Worm (Caenorhabditis elegans): Measurements from ENCODE around the gene F23F12.13.

The F23F12.13 gene

DNA sequence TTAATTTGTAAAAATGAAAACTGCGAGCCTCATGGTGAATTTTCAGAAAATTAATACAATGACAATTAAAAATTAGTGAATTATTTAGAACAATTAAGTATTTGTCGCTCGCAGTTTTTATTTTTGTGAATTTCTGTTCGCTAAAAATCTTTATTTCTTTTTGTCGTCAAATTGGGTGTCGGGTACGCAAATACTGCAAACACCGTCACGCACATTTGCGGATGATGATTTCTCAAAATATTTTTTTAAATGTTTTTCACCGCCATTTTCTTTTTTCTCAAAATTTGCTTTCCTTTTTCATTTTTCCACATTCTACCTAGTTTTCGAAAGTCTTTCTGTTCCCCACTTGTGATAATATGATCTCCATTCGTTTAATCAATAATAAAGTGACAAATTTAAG lies 6.6 kb upstream of the F23F12.13 start:
- no peak for TF ChIP-seq mab-5 (tag; optimal IDR thresholded peaks at IDR 0.05)
- TF ChIP-seq nhr-12 (tag; optimal IDR thresholded peaks at IDR 0.05), result no peak
- TF ChIP-seq hlh-1 (tag; optimal IDR thresholded peaks at IDR 0.05), result no peak
- no peak for TF ChIP-seq flh-1 (GFP tag; optimal IDR thresholded peaks at IDR 0.05)
- no peak for TF ChIP-seq ceh-83 (GFP tag; optimal IDR thresholded peaks at IDR 0.05)
- TF ChIP-seq sptf-1 (tag; optimal IDR thresholded peaks at IDR 0.05), result no peak
- TF ChIP-seq drap-1 (GFP tag; optimal IDR thresholded peaks at IDR 0.05), result no peak
- TF ChIP-seq zip-8 (tag; optimal IDR thresholded peaks at IDR 0.05), result no peak
- peak; percentile 39 for TF ChIP-seq mep-1 (tag; optimal IDR thresholded peaks at IDR 0.05)
- TF ChIP-seq nhr-28 (tag; optimal IDR thresholded peaks at IDR 0.05), result no peak
- TF ChIP-seq lin-13 (tag; optimal IDR thresholded peaks at IDR 0.05), result no peak
- TF ChIP-seq bed-3 (GFP tag; optimal IDR thresholded peaks at IDR 0.05), result no peak
- TF ChIP-seq lin-32 (GFP tag; optimal IDR thresholded peaks at IDR 0.05), result no peak
- TF ChIP-seq lsy-2 (tag; optimal IDR thresholded peaks at IDR 0.05), result peak; percentile 30
- TF ChIP-seq mls-2 (tag; optimal IDR thresholded peaks at IDR 0.05), result no peak
- TF ChIP-seq elt-3 (tag; optimal IDR thresholded peaks at IDR 0.05), result no peak
- TF ChIP-seq ces-1 (GFP tag; optimal IDR thresholded peaks at IDR 0.05), result peak; percentile 37
- TF ChIP-seq ceh-43 (GFP tag; optimal IDR thresholded peaks at IDR 0.05), result peak; percentile 62
- no peak for TF ChIP-seq sem-2 (GFP tag; optimal IDR thresholded peaks at IDR 0.05)
- no peak for TF ChIP-seq ceh-39 (tag; optimal IDR thresholded peaks at IDR 0.05)
- TF ChIP-seq ztf-11 (tag; optimal IDR thresholded peaks at IDR 0.05), result no peak
- no peak for TF ChIP-seq tbx-8 (GFP tag; optimal IDR thresholded peaks at IDR 0.05)
- peak; percentile 2 for TF ChIP-seq nhr-237 (tag; optimal IDR thresholded peaks at IDR 0.05)
- no peak for TF ChIP-seq nhr-76 (tag; optimal IDR thresholded peaks at IDR 0.05)
- no peak for TF ChIP-seq nhr-2 (tag; optimal IDR thresholded peaks at IDR 0.05)
- TF ChIP-seq pha-4 (tag; optimal IDR thresholded peaks at IDR 0.05), result no peak
- no peak for TF ChIP-seq cnd-1 (tag; optimal IDR thresholded peaks at IDR 0.05)
- TF ChIP-seq elt-1 (tag; optimal IDR thresholded peaks at IDR 0.05; ENCODE audit: borderline replicate concordance, insufficient read depth), result no peak
- TF ChIP-seq ham-2 (GFP tag; optimal IDR thresholded peaks at IDR 0.05), result no peak
- no peak for TF ChIP-seq unc-62 (GFP tag; optimal IDR thresholded peaks at IDR 0.05)
- no peak for TF ChIP-seq unc-39 (tag; optimal IDR thresholded peaks at IDR 0.05)

DNA sequence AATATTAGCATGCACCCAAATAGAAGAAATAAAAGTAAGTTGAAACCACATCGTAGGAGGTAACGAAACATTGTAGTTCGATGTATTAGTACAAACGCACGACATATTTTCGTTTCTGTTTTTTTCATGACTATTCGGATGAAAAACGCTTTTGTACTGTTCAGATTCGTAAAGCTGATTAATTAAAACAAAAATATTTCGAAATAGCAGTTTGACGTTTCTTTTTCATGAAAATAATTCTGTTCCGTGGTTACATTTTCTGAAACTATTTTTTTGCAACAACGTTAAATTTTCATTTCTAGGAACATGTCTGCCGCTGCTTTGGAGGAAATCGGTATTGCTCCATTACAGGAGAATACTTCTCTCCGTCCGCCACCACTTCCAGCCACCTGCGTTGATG lies 6.0 kb upstream of the F23F12.13 start, which contains the start of gene rpt-3:
Gene rpt-3 (plus strand): TSS at position 301 of the 400 bp plus-strand sequence.
- TF ChIP-seq zip-8 (tag; optimal IDR thresholded peaks at IDR 0.05) (no peak), elt-1 (tag; optimal IDR thresholded peaks at IDR 0.05; ENCODE audit: borderline replicate concordance, insufficient read depth) (no peak), ces-1 (GFP tag; optimal IDR thresholded peaks at IDR 0.05) (no peak), ceh-39 (tag; optimal IDR thresholded peaks at IDR 0.05) (no peak), mep-1 (tag; optimal IDR thresholded peaks at IDR 0.05) (no peak), lin-32 (GFP tag; optimal IDR thresholded peaks at IDR 0.05) (no peak), ceh-83 (GFP tag; optimal IDR thresholded peaks at IDR 0.05) (no peak)

DNA sequence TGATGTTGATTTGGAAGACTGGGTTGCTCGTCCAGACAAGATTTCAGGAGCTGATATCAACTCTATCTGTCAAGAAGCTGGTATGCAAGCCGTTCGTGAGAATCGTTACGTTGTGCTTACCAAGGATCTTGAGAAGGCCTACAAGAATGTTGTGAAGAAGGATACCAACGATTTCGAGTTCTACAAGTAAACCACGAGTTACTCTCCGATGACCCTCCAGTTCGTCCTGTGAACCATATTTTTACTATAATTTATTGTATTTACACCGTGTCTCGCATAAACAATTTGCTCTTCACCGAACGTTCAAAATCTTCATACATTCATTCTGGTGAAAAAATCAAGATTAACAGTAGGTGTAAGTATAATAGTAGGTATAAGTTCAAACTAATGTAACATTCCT lies 4.5 kb upstream of the F23F12.13 start:
- TF ChIP-seq mep-1 (tag; optimal IDR thresholded peaks at IDR 0.05) (no peak), lin-32 (GFP tag; optimal IDR thresholded peaks at IDR 0.05) (no peak), cnd-1 (tag; optimal IDR thresholded peaks at IDR 0.05) (no peak), ces-1 (GFP tag; optimal IDR thresholded peaks at IDR 0.05) (no peak), elt-3 (tag; optimal IDR thresholded peaks at IDR 0.05) (no peak), nhr-28 (tag; optimal IDR thresholded peaks at IDR 0.05) (no peak), sem-2 (GFP tag; optimal IDR thresholded peaks at IDR 0.05) (no peak), ceh-43 (GFP tag; optimal IDR thresholded peaks at IDR 0.05) (no peak), lin-13 (tag; optimal IDR thresholded peaks at IDR 0.05) (no peak), sptf-1 (tag; optimal IDR thresholded peaks at IDR 0.05) (no peak), mab-5 (tag; optimal IDR thresholded peaks at IDR 0.05) (no peak), ceh-83 (GFP tag; optimal IDR thresholded peaks at IDR 0.05) (no peak), ham-2 (GFP tag; optimal IDR thresholded peaks at IDR 0.05) (no peak), tbx-8 (GFP tag; optimal IDR thresholded peaks at IDR 0.05) (no peak), zip-8 (tag; optimal IDR thresholded peaks at IDR 0.05) (no peak), mls-2 (tag; optimal IDR thresholded peaks at IDR 0.05) (no peak), ztf-11 (tag; optimal IDR thresholded peaks at IDR 0.05) (no peak), unc-62 (GFP tag; optimal IDR thresholded peaks at IDR 0.05) (no peak)

DNA sequence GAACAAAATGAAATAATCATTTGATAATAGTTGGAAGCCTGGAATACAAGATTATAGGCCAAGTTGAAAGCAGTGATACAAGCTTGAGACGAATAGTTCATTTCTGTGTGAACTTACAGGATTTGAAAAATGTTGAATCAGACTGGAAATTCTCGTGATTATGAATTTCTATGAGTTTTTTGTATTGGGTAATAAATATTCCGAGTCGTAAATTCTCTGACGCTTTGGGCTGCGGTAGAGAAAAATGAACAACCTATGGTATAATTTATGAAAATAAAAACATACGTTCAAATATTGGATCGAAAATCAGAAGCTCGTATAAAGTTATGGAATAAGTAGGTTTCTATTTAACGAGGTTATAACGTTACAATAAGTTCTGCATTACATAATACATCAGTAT lies 2.7 kb upstream of the F23F12.13 start, which contains the start of gene srb-11:
Gene srb-11 (minus strand): TSS at position 101 of the 400 bp plus-strand sequence.
- TF ChIP-seq elt-1 (tag; optimal IDR thresholded peaks at IDR 0.05; ENCODE audit: borderline replicate concordance, insufficient read depth) (no peak), nhr-237 (tag; optimal IDR thresholded peaks at IDR 0.05) (no peak), nhr-76 (tag; optimal IDR thresholded peaks at IDR 0.05) (no peak), nhr-2 (tag; optimal IDR thresholded peaks at IDR 0.05) (no peak), M03D4.4 (tag; optimal IDR thresholded peaks at IDR 0.05) (no peak), unc-62 (GFP tag; optimal IDR thresholded peaks at IDR 0.05) (no peak), hlh-1 (tag; optimal IDR thresholded peaks at IDR 0.05) (no peak), lin-13 (tag; optimal IDR thresholded peaks at IDR 0.05) (no peak), ceh-43 (GFP tag; optimal IDR thresholded peaks at IDR 0.05) (no peak), unc-120 (tag; optimal IDR thresholded peaks at IDR 0.05; ENCODE audit: poor library complexity, severe bottlenecking) (no peak), lin-32 (GFP tag; optimal IDR thresholded peaks at IDR 0.05) (no peak), pha-4 (tag; optimal IDR thresholded peaks at IDR 0.05) (no peak), blmp-1 (tag; optimal IDR thresholded peaks at IDR 0.05) (no peak), ces-1 (GFP tag; optimal IDR thresholded peaks at IDR 0.05) (no peak), lsy-2 (tag; optimal IDR thresholded peaks at IDR 0.05) (no peak), elt-3 (tag; optimal IDR thresholded peaks at IDR 0.05) (no peak), tbx-8 (GFP tag; optimal IDR thresholded peaks at IDR 0.05) (no peak), mab-5 (tag; optimal IDR thresholded peaks at IDR 0.05) (no peak), sptf-1 (tag; optimal IDR thresholded peaks at IDR 0.05) (no peak)
